In genomic region chr3R:17394318-17395188, dm6 we compare ENCODE assay signal across 1 fruit fly cellular context.
TF ChIP-seq lines count a peak whose summit lies in the region.

Gene CREG, minus strand, starts transcription at chr3R:17394640.

TF ChIP-seq in whole organism, embryonic, 481 proteins besides CTCF, POLR2A, EP300 and RAD21 (continued from another document):
- TF ChIP-seq Chrac-16 (GFP tag; optimal IDR thresholded peaks at IDR 0.05; lab: Kevin White, UChicago) (peak; percentile 3), caup (GFP tag; optimal IDR thresholded peaks at IDR 0.05; lab: Kevin White, UChicago; ENCODE audit: severe bottlenecking) (no peak), onecut (GFP tag; IDR thresholded peaks at IDR 0.05; lab: Robert Waterston, UW) (no peak), CG4328 (GFP tag; optimal IDR thresholded peaks at IDR 0.05; lab: Kevin White, UChicago) (no peak), CG17829 (tag; optimal IDR thresholded peaks at IDR 0.05; lab: Kevin White, UChicago) (peak; percentile 7), Ets65A (GFP tag; lab: Kevin White, UChicago) (peak; percentile 2), CG2889 (GFP tag; IDR thresholded peaks at IDR 0.05; lab: Robert Waterston, UW) (no peak), YL-1 (GFP tag; optimal IDR thresholded peaks at IDR 0.05; lab: Kevin White, UChicago) (peak; percentile 32), HHEX (GFP tag; optimal IDR thresholded peaks at IDR 0.05; lab: Kevin White, UChicago) (no peak), Hr51 (GFP tag; optimal IDR thresholded peaks at IDR 0.05; lab: Kevin White, UChicago) (peak in 1 of 2 experiments; percentile 15), CG3838 (GFP tag; optimal IDR thresholded peaks at IDR 0.05; lab: Kevin White, UChicago) (no peak), ci (GFP tag; IDR thresholded peaks at IDR 0.05; lab: Robert Waterston, UW) (no peak), CG12942 (GFP tag; optimal IDR thresholded peaks at IDR 0.05; lab: Kevin White, UChicago) (no peak), Oli (tag; optimal IDR thresholded peaks at IDR 0.05; lab: Kevin White, UChicago) (peak; percentile 16), bcd (GFP tag; optimal IDR thresholded peaks at IDR 0.05; lab: Kevin White, UChicago) (no peak), CG31388 (GFP tag; optimal IDR thresholded peaks at IDR 0.05; lab: Kevin White, UChicago) (no peak), btn (GFP tag; optimal IDR thresholded peaks at IDR 0.05; lab: Kevin White, UChicago) (no peak), fd3F (GFP tag; optimal IDR thresholded peaks at IDR 0.05; lab: Kevin White, UChicago) (no peak), Xrp1 (GFP tag; IDR thresholded peaks at IDR 0.05; lab: Robert Waterston, UW) (peak; percentile 24; the same call in 1 of the 2 replicates), CG9727 (GFP tag; optimal IDR thresholded peaks at IDR 0.05; lab: Kevin White, UChicago) (peak; percentile 59), zfh1 (GFP tag; IDR thresholded peaks at IDR 0.05; lab: Robert Waterston, UW) (0 out of 3 replicates have a peak, but pooled peaks have one; percentile 38), hth (optimal IDR thresholded peaks at IDR 0.05; lab: Kevin White, UChicago) (no peak), emc (GFP tag; optimal IDR thresholded peaks at IDR 0.05; lab: Kevin White, UChicago) (no peak), NK7.1 (GFP tag; optimal IDR thresholded peaks at IDR 0.05; lab: Kevin White, UChicago) (no peak), CG1602 (GFP tag; optimal IDR thresholded peaks at IDR 0.05; lab: Kevin White, UChicago) (no peak), Taf1 (GFP tag; IDR thresholded peaks at IDR 0.05; lab: Robert Waterston, UW) (no peak), CG34376 (GFP tag; optimal IDR thresholded peaks at IDR 0.05; lab: Kevin White, UChicago) (no peak), Pdp1 (GFP tag; optimal IDR thresholded peaks at IDR 0.05; lab: Kevin White, UChicago) (no peak), CG11247 (GFP tag; IDR thresholded peaks at IDR 0.05; lab: Robert Waterston, UW) (no peak), ftz-f1 (GFP tag; optimal IDR thresholded peaks at IDR 0.05; lab: Kevin White, UChicago) (no peak), sens-2 (GFP tag; IDR thresholded peaks at IDR 0.05; lab: Robert Waterston, UW) (no peak), cato (GFP tag; optimal IDR thresholded peaks at IDR 0.05; lab: Kevin White, UChicago; ENCODE audit: borderline replicate concordance) (no peak), CG7839 (tag; optimal IDR thresholded peaks at IDR 0.05; lab: Kevin White, UChicago) (peak; percentile 28), Six4 (GFP tag; optimal IDR thresholded peaks at IDR 0.05; lab: Kevin White, UChicago) (no peak), dati (GFP tag; IDR thresholded peaks at IDR 0.05; lab: Robert Waterston, UW) (no peak), CG11504 (tag; optimal IDR thresholded peaks at IDR 0.05; lab: Kevin White, UChicago) (peak; percentile 49), CG13296 (GFP tag; optimal IDR thresholded peaks at IDR 0.05; lab: Kevin White, UChicago) (no peak), shn (GFP tag; optimal IDR thresholded peaks at IDR 0.05; lab: Kevin White, UChicago) (no peak), Scr (GFP tag; IDR thresholded peaks at IDR 0.05; lab: Robert Waterston, UW; ENCODE audit: partially characterized antibody) (no peak), Camta (GFP tag; optimal IDR thresholded peaks at IDR 0.05; lab: Kevin White, UChicago) (no peak), CG4707 (GFP tag; optimal IDR thresholded peaks at IDR 0.05; lab: Kevin White, UChicago) (no peak), h (optimal IDR thresholded peaks at IDR 0.05; lab: Kevin White, UChicago) (no peak), CG5953 (GFP tag; IDR thresholded peaks at IDR 0.05; lab: Robert Waterston, UW) (no peak), CG12769 (tag; optimal IDR thresholded peaks at IDR 0.05; lab: Kevin White, UChicago) (no peak), CG9609 (GFP tag; optimal IDR thresholded peaks at IDR 0.05; lab: Kevin White, UChicago) (no peak), CG30403 (GFP tag; optimal IDR thresholded peaks at IDR 0.05; lab: Kevin White, UChicago) (peak; percentile 49), ara (GFP tag; IDR thresholded peaks at IDR 0.05; lab: Robert Waterston, UW) (0 out of 2 replicates have a peak, but pooled peaks have one; percentile 18), luna (GFP tag; optimal IDR thresholded peaks at IDR 0.05; lab: Kevin White, UChicago) (no peak), pb (GFP tag; optimal IDR thresholded peaks at IDR 0.05; lab: Kevin White, UChicago) (no peak), Blimp-1 (GFP tag; optimal IDR thresholded peaks at IDR 0.05; lab: Kevin White, UChicago) (no peak), Drgx (GFP tag; IDR thresholded peaks at IDR 0.05; lab: Robert Waterston, UW) (0 out of 2 replicates have a peak, but pooled peaks have one; percentile 14), HmgZ (tag; optimal IDR thresholded peaks at IDR 0.05; lab: Kevin White, UChicago) (no peak), Dbx (GFP tag; IDR thresholded peaks at IDR 0.05; lab: Robert Waterston, UW) (no peak), zen (tag; optimal IDR thresholded peaks at IDR 0.05; lab: Kevin White, UChicago) (peak; percentile 90), sc (optimal IDR thresholded peaks at IDR 0.05; lab: Kevin White, UChicago) (no peak), sc (GFP tag; optimal IDR thresholded peaks at IDR 0.05; lab: Kevin White, UChicago) (peak; percentile 35), lola (GFP tag; optimal IDR thresholded peaks at IDR 0.05; lab: Kevin White, UChicago) (peak in 1 of 3 experiments; percentile 57), Kr (GFP tag; optimal IDR thresholded peaks at IDR 0.05; lab: Kevin White, UChicago) (no peak), grn (GFP tag; optimal IDR thresholded peaks at IDR 0.05; lab: Kevin White, UChicago) (peak; percentile 35), slbo (GFP tag; IDR thresholded peaks at IDR 0.05; lab: Robert Waterston, UW) (no peak), CG10366 (GFP tag; IDR thresholded peaks at IDR 0.05; lab: Robert Waterston, UW) (no peak; the same call in 1 of the 2 replicates), chn (GFP tag; optimal IDR thresholded peaks at IDR 0.05; lab: Kevin White, UChicago) (peak; percentile 0), nau (GFP tag; optimal IDR thresholded peaks at IDR 0.05; lab: Kevin White, UChicago) (peak; percentile 21), CG9437 (GFP tag; optimal IDR thresholded peaks at IDR 0.05; lab: Kevin White, UChicago) (peak; percentile 47), CG4820 (GFP tag; optimal IDR thresholded peaks at IDR 0.05; lab: Kevin White, UChicago) (peak; percentile 8), p53 (GFP tag; optimal IDR thresholded peaks at IDR 0.05; lab: Kevin White, UChicago) (no peak), oc (tag; optimal IDR thresholded peaks at IDR 0.05; lab: Kevin White, UChicago) (no peak), Xbp1 (GFP tag; optimal IDR thresholded peaks at IDR 0.05; lab: Kevin White, UChicago) (peak; percentile 10), Max (GFP tag; optimal IDR thresholded peaks at IDR 0.05; lab: Kevin White, UChicago) (peak; percentile 8), CG17361 (GFP tag; IDR thresholded peaks at IDR 0.05; lab: Robert Waterston, UW) (peak; percentile 72; the same call in 2 of the 3 replicates), Usf (GFP tag; optimal IDR thresholded peaks at IDR 0.05; lab: Kevin White, UChicago) (no peak), Trl (optimal IDR thresholded peaks at IDR 0.05; lab: Kevin White, UChicago) (no peak), Trl (GFP tag; optimal IDR thresholded peaks at IDR 0.05; lab: Kevin White, UChicago) (no peak), CG9932 (GFP tag; IDR thresholded peaks at IDR 0.05; lab: Robert Waterston, UW) (0 out of 2 replicates have a peak, but pooled peaks have one; percentile 11), grau (tag; optimal IDR thresholded peaks at IDR 0.05; lab: Kevin White, UChicago) (peak; percentile 40), CG8924 (tag; optimal IDR thresholded peaks at IDR 0.05; lab: Kevin White, UChicago) (peak; percentile 19), nmo (GFP tag; optimal IDR thresholded peaks at IDR 0.05; lab: Kevin White, UChicago) (peak; percentile 47), CG34224 (GFP tag; IDR thresholded peaks at IDR 0.05; lab: Robert Waterston, UW; ENCODE audit: partially characterized antibody) (no peak), Mad (GFP tag; optimal IDR thresholded peaks at IDR 0.05; lab: Kevin White, UChicago) (no peak), disco-r (GFP tag; optimal IDR thresholded peaks at IDR 0.05; lab: Kevin White, UChicago) (no peak), CG31441 (GFP tag; IDR thresholded peaks at IDR 0.05; lab: Robert Waterston, UW) (peak; percentile 36; the same call in 1 of the 2 replicates), Dad (GFP tag; optimal IDR thresholded peaks at IDR 0.05; lab: Kevin White, UChicago) (no peak), kah (GFP tag; optimal IDR thresholded peaks at IDR 0.05; lab: Kevin White, UChicago) (no peak), CG1233 (GFP tag; optimal IDR thresholded peaks at IDR 0.05; lab: Kevin White, UChicago) (no peak), CkIIα-i1 (GFP tag; IDR thresholded peaks at IDR 0.05; lab: Robert Waterston, UW) (no peak), CG4282 (GFP tag; optimal IDR thresholded peaks at IDR 0.05; lab: Kevin White, UChicago) (no peak), ranshi (GFP tag; IDR thresholded peaks at IDR 0.05; lab: Robert Waterston, UW) (no peak), CG10543 (GFP tag; optimal IDR thresholded peaks at IDR 0.05; lab: Kevin White, UChicago) (peak; percentile 17), schlank (tag; optimal IDR thresholded peaks at IDR 0.05; lab: Kevin White, UChicago) (no peak), CG6272 (GFP tag; IDR thresholded peaks at IDR 0.05; lab: Robert Waterston, UW) (no peak), inv (GFP tag; IDR thresholded peaks at IDR 0.05; lab: Robert Waterston, UW; ENCODE audit: partially characterized antibody) (no peak), CG17568 (GFP tag; optimal IDR thresholded peaks at IDR 0.05; lab: Kevin White, UChicago) (no peak), MBD-R2 (GFP tag; IDR thresholded peaks at IDR 0.05; lab: Robert Waterston, UW) (peak; percentile 32; the same call in 1 of the 2 replicates), CG1832 (GFP tag; optimal IDR thresholded peaks at IDR 0.05; lab: Kevin White, UChicago) (no peak), aop (GFP tag; IDR thresholded peaks at IDR 0.05; lab: Robert Waterston, UW) (no peak), bigmax (GFP tag; optimal IDR thresholded peaks at IDR 0.05; lab: Kevin White, UChicago) (no peak), CG43689 (GFP tag; IDR thresholded peaks at IDR 0.05; lab: Robert Waterston, UW) (no peak), phol (tag; optimal IDR thresholded peaks at IDR 0.05; lab: Kevin White, UChicago) (peak; percentile 17), CG30431 (GFP tag; optimal IDR thresholded peaks at IDR 0.05; lab: Kevin White, UChicago) (no peak), twi (tag; optimal IDR thresholded peaks at IDR 0.05; lab: Kevin White, UChicago) (peak; percentile 52), CG33557 (GFP tag; optimal IDR thresholded peaks at IDR 0.05; lab: Kevin White, UChicago) (peak; percentile 9), hkb (optimal IDR thresholded peaks at IDR 0.05; lab: Kevin White, UChicago) (no peak), hkb (GFP tag; IDR thresholded peaks at IDR 0.05; lab: Robert Waterston, UW) (no peak), Dek (tag; optimal IDR thresholded peaks at IDR 0.05; lab: Kevin White, UChicago) (no peak), Ada2b (GFP tag; IDR thresholded peaks at IDR 0.05; lab: Robert Waterston, UW) (no peak), Lhr (GFP tag; optimal IDR thresholded peaks at IDR 0.05; lab: Kevin White, UChicago) (no peak), CG2202 (tag; optimal IDR thresholded peaks at IDR 0.05; lab: Kevin White, UChicago) (no peak), D (optimal IDR thresholded peaks at IDR 0.05; lab: Kevin White, UChicago) (no peak), D (GFP tag; optimal IDR thresholded peaks at IDR 0.05; lab: Kevin White, UChicago) (no peak), CoRest (tag; optimal IDR thresholded peaks at IDR 0.05; lab: Kevin White, UChicago) (peak; percentile 45), D19B (GFP tag; optimal IDR thresholded peaks at IDR 0.05; lab: Kevin White, UChicago) (peak; percentile 96), Myb (GFP tag; optimal IDR thresholded peaks at IDR 0.05; lab: Kevin White, UChicago) (no peak)
